Fruit fly (Drosophila melanogaster) whole organism, embryonic: ENCODE results near the gene dj-1beta.

Source experiments
- Antp ChIP-seq: fragments of 200-800 bp; sonication (Bioruptor generic); optimal IDR thresholded peaks from 3 replicates; lab custom pipeline; 2016; ENCODE audit warnings: missing biosample characterization, missing genetic modification characterization
- B-H2 ChIP-seq: fragments of 200-800 bp; sonication (Bioruptor generic); optimal IDR thresholded peaks from 2 replicates; lab custom pipeline; 2018; ENCODE audit warnings: missing biosample characterization, mild to moderate bottlenecking, missing genetic modification characterization
- BEAF-32 ChIP-seq: fragments of 200-800 bp; sonication (Bioruptor generic); optimal IDR thresholded peaks from 3 replicates; lab custom pipeline; 2017; ENCODE audit warnings: missing biosample characterization, missing genetic modification characterization, mild to moderate bottlenecking, moderate library complexity, missing genetic modification reagents
- CG11247 ChIP-seq: fragments of 200-800 bp; sonication (Bioruptor generic); IDR thresholded peaks from 2 replicates; pipeline ENCODE4 v1.3.6; 2022; ENCODE audit warnings: missing biosample characterization, missing genetic modification characterization
- CG12071 ChIP-seq: fragments of 200-800 bp; sonication (Bioruptor generic); optimal IDR thresholded peaks from 3 replicates; lab custom pipeline; 2018; ENCODE audit warnings: missing biosample characterization, mild to moderate bottlenecking, missing genetic modification characterization
- CG13296 ChIP-seq: fragments of 200-800 bp; sonication (Bioruptor generic); optimal IDR thresholded peaks from 3 replicates; lab custom pipeline; 2018; ENCODE audit warnings: missing biosample characterization, mild to moderate bottlenecking, missing genetic modification characterization
- CG13424 ChIP-seq: fragments of 200-800 bp; sonication (Bioruptor generic); optimal IDR thresholded peaks from 2 replicates; lab custom pipeline; 2019; ENCODE audit warnings: missing biosample characterization, mild to moderate bottlenecking, missing genetic modification characterization, moderate library complexity
- CG14667 ChIP-seq: fragments of 200-800 bp; sonication (Bioruptor generic); IDR thresholded peaks from 2 replicates; pipeline ENCODE4 v1.3.6; 2022; ENCODE audit warnings: missing biosample characterization, missing genetic modification characterization
- CG15514 ChIP-seq: fragments of 200-800 bp; sonication (Bioruptor generic); optimal IDR thresholded peaks from 3 replicates; lab custom pipeline; 2017; ENCODE audit warnings: missing biosample characterization, missing genetic modification characterization, mild to moderate bottlenecking, moderate library complexity, missing genetic modification reagents
- CG17385 ChIP-seq: fragments of 200-800 bp; sonication (Bioruptor generic); optimal IDR thresholded peaks from 3 replicates; lab custom pipeline; 2018; ENCODE audit warnings: missing biosample characterization, mild to moderate bottlenecking, missing genetic modification characterization
- CG17802 ChIP-seq: fragments of 200-800 bp; sonication (Bioruptor generic); optimal IDR thresholded peaks from 2 replicates; lab custom pipeline; 2018; ENCODE audit warnings: missing biosample characterization, mild to moderate bottlenecking, missing genetic modification characterization, moderate library complexity
- CG17912 ChIP-seq: fragments of 200-800 bp; sonication (Bioruptor generic); optimal IDR thresholded peaks from 2 replicates; lab custom pipeline; 2018; ENCODE audit warnings: missing biosample characterization, mild to moderate bottlenecking, missing genetic modification characterization
- CG1832 ChIP-seq: fragments of 200-800 bp; sonication (Bioruptor generic); optimal IDR thresholded peaks from 2 replicates; lab custom pipeline; 2017; ENCODE audit warnings: missing biosample characterization, mild to moderate bottlenecking, missing genetic modification characterization, inconsistent platforms
- CG18599 ChIP-seq: fragments of 200-800 bp; sonication (Bioruptor generic); optimal IDR thresholded peaks from 3 replicates; lab custom pipeline; 2017; ENCODE audit warnings: missing biosample characterization, missing genetic modification characterization, mild to moderate bottlenecking, moderate library complexity, missing genetic modification reagents
- CG18619 ChIP-seq: fragments of 200-800 bp; sonication (Bioruptor generic); optimal IDR thresholded peaks from 3 replicates; lab custom pipeline; 2017; ENCODE audit warnings: missing biosample characterization, mild to moderate bottlenecking, missing genetic modification characterization
- CG2120 ChIP-seq: fragments of 200-800 bp; sonication (Bioruptor generic); optimal IDR thresholded peaks from 3 replicates; lab custom pipeline; 2016; ENCODE audit warnings: missing biosample characterization, missing genetic modification characterization
- CG31224 ChIP-seq: fragments of 200-800 bp; sonication (Bioruptor generic); IDR thresholded peaks from 2 replicates; pipeline ENCODE4 v1.3.6; 2022; ENCODE audit warnings: missing biosample characterization, missing genetic modification characterization
- CG3847 ChIP-seq: fragments of 200-800 bp; sonication (Bioruptor generic); IDR thresholded peaks from 2 replicates; pipeline ENCODE4 v1.3.6; 2022; ENCODE audit warnings: missing biosample characterization, missing genetic modification characterization
- CG4730 ChIP-seq: fragments of 200-800 bp; sonication (Bioruptor generic); IDR thresholded peaks from 2 replicates; pipeline ENCODE4 v1.3.6; 2022; ENCODE audit warnings: missing biosample characterization, missing genetic modification characterization
- CG7745 ChIP-seq: fragments of 200-800 bp; sonication (Bioruptor generic); optimal IDR thresholded peaks from 2 replicates; lab custom pipeline; 2018; ENCODE audit warnings: missing biosample characterization, mild to moderate bottlenecking, missing genetic modification characterization, moderate library complexity
- CG7928 ChIP-seq: fragments of 200-800 bp; sonication (Bioruptor generic); optimal IDR thresholded peaks from 2 replicates; lab custom pipeline; 2017; ENCODE audit warnings: missing biosample characterization, mild to moderate bottlenecking, missing genetic modification characterization
- CG7987 ChIP-seq: fragments of 200-800 bp; sonication (Bioruptor generic); optimal IDR thresholded peaks from 2 replicates; lab custom pipeline; 2018; ENCODE audit warnings: missing biosample characterization, mild to moderate bottlenecking, missing genetic modification characterization, moderate library complexity
- CG8388 ChIP-seq: fragments of 200-800 bp; sonication (Bioruptor generic); optimal IDR thresholded peaks from 2 replicates; lab custom pipeline; 2019; ENCODE audit warnings: missing biosample characterization, mild to moderate bottlenecking, missing genetic modification characterization, moderate library complexity
- CG8924 ChIP-seq: fragments of 200-800 bp; optimal IDR thresholded peaks from 3 replicates; lab custom pipeline; 2019; ENCODE audit warnings: missing biosample characterization, mild to moderate bottlenecking, missing genetic modification characterization, moderate library complexity
- Dip3 ChIP-seq: fragments of 200-800 bp; sonication (Bioruptor generic); optimal IDR thresholded peaks from 3 replicates; lab custom pipeline; 2016; ENCODE audit warnings: missing biosample characterization, missing genetic modification characterization
- HLH3B ChIP-seq: fragments of 200-800 bp; sonication (Bioruptor generic); IDR thresholded peaks from 2 replicates; pipeline ENCODE4 v1.3.6; 2022; ENCODE audit warnings: missing biosample characterization, missing genetic modification characterization
- Lhr ChIP-seq: fragments of 200-800 bp; sonication (Bioruptor generic); optimal IDR thresholded peaks from 3 replicates; lab custom pipeline; 2017; ENCODE audit warnings: mild to moderate bottlenecking, missing biosample characterization, missing genetic modification reagents, missing genetic modification characterization
- NC2β ChIP-seq: fragments of 200-800 bp; sonication (Bioruptor generic); optimal IDR thresholded peaks from 2 replicates; lab custom pipeline; 2016; ENCODE audit warnings: missing biosample characterization, missing genetic modification characterization
- Neu2 ChIP-seq: fragments of 200-800 bp; sonication (Bioruptor generic); optimal IDR thresholded peaks from 3 replicates; lab custom pipeline; 2016; ENCODE audit warnings: missing biosample characterization, missing genetic modification characterization, borderline replicate concordance
- PHDP ChIP-seq: fragments of 200-800 bp; sonication (Bioruptor generic); optimal IDR thresholded peaks from 3 replicates; lab custom pipeline; 2018; ENCODE audit warnings: missing biosample characterization, mild to moderate bottlenecking, missing genetic modification characterization, moderate library complexity
- Sox100B ChIP-seq: fragments of 200-800 bp; sonication (Bioruptor generic); optimal IDR thresholded peaks from 3 replicates; lab custom pipeline; 2018; ENCODE audit warnings: missing biosample characterization, mild to moderate bottlenecking, missing genetic modification characterization
- Vsx1 ChIP-seq: fragments of 200-800 bp; sonication (Bioruptor generic); optimal IDR thresholded peaks from 2 replicates; lab custom pipeline; 2017; ENCODE audit warnings: missing biosample characterization, mild to moderate bottlenecking, missing genetic modification characterization, missing genetic modification reagents
- YL-1 ChIP-seq: fragments of 200-800 bp; sonication (Bioruptor generic); optimal IDR thresholded peaks from 3 replicates; lab custom pipeline; 2017; ENCODE audit warnings: missing biosample characterization, mild to moderate bottlenecking, missing genetic modification characterization
- ato ChIP-seq: fragments of 200-800 bp; sonication (Bioruptor generic); IDR thresholded peaks from 2 replicates; pipeline ENCODE4 v1.3.6; 2022; ENCODE audit warnings: missing biosample characterization, missing genetic modification characterization; ENCODE audit not compliant: partially characterized antibody
- cato ChIP-seq: fragments of 200-800 bp; sonication (Bioruptor generic); optimal IDR thresholded peaks from 2 replicates; lab custom pipeline; 2016; ENCODE audit warnings: missing biosample characterization, missing genetic modification characterization, borderline replicate concordance
- crp ChIP-seq, 2 experiments: fragments of 200-800 bp; sonication (Bioruptor generic); optimal IDR thresholded peaks; 2 replicates in 1 of 2; 3 replicates in 1 of 2; lab custom pipeline; 2017; ENCODE audit warnings: missing biosample characterization in 2 of 2, missing genetic modification characterization in 2 of 2, mild to moderate bottlenecking in 1 of 2, moderate library complexity in 1 of 2
- cwo ChIP-seq: fragments of 200-800 bp; sonication (Bioruptor generic); optimal IDR thresholded peaks from 3 replicates; lab custom pipeline; 2017; ENCODE audit warnings: missing biosample characterization, missing genetic modification characterization, mild to moderate bottlenecking, moderate library complexity, missing genetic modification reagents
- ewg ChIP-seq: fragments of 200-800 bp; sonication (Bioruptor generic); optimal IDR thresholded peaks from 3 replicates; lab custom pipeline; 2017; ENCODE audit warnings: mild to moderate bottlenecking, missing biosample characterization, missing genetic modification reagents, missing genetic modification characterization
- ftz-f1 ChIP-seq: fragments of 200-800 bp; sonication (Bioruptor generic); optimal IDR thresholded peaks from 2 replicates; lab custom pipeline; 2016; ENCODE audit warnings: missing biosample characterization, missing genetic modification characterization
- grau ChIP-seq: fragments of 200-800 bp; optimal IDR thresholded peaks from 3 replicates; lab custom pipeline; 2019; ENCODE audit warnings: missing biosample characterization, mild to moderate bottlenecking, missing genetic modification characterization, moderate library complexity
- hb ChIP-seq: fragments of 200-800 bp; sonication (Bioruptor generic); IDR thresholded peaks from 3 replicates; pipeline ENCODE4 v1.3.6; 2022; ENCODE audit warnings: missing biosample characterization, missing genetic modification characterization; ENCODE audit not compliant: partially characterized antibody
- jing ChIP-seq: fragments of 200-800 bp; sonication (Bioruptor generic); optimal IDR thresholded peaks from 2 replicates; lab custom pipeline; 2018; ENCODE audit warnings: missing biosample characterization, mild to moderate bottlenecking, missing genetic modification characterization
- salm ChIP-seq: fragments of 200-800 bp; sonication (Bioruptor generic); optimal IDR thresholded peaks from 2 replicates; lab custom pipeline; 2018; ENCODE audit warnings: missing biosample characterization, mild to moderate bottlenecking, missing genetic modification characterization
- scrt ChIP-seq: fragments of 200-800 bp; sonication (Bioruptor generic); optimal IDR thresholded peaks from 2 replicates; lab custom pipeline; 2018; ENCODE audit warnings: missing biosample characterization, mild to moderate bottlenecking, missing genetic modification characterization, moderate library complexity
- shn ChIP-seq: fragments of 200-800 bp; sonication (Bioruptor generic); optimal IDR thresholded peaks from 3 replicates; lab custom pipeline; 2016; ENCODE audit warnings: missing biosample characterization, missing genetic modification characterization
- sisA ChIP-seq: fragments of 200-800 bp; sonication (Bioruptor generic); IDR thresholded peaks from 2 replicates; pipeline ENCODE4 v1.3.6; 2022; ENCODE audit warnings: missing biosample characterization, missing genetic modification characterization
- wdn ChIP-seq: fragments of 200-800 bp; sonication (Bioruptor generic); IDR thresholded peaks from 2 replicates; pipeline ENCODE4 v1.3.6; 2022; ENCODE audit warnings: missing biosample characterization, missing genetic modification characterization
- zf30C ChIP-seq: fragments of 200-800 bp; sonication (Bioruptor generic); optimal IDR thresholded peaks from 3 replicates; lab custom pipeline; 2018; ENCODE audit warnings: missing biosample characterization, mild to moderate bottlenecking, missing genetic modification characterization

dj-1beta gene

dm6 chr3R:30797323-30797911 lies 9.5 kb upstream of the dj-1beta start (continued):
- TF ChIP-seq CG8924 (tag; lab: Kevin White, UChicago) (peak; percentile 72), CG18599 (GFP tag; lab: Kevin White, UChicago) (peak; percentile 62), wdn (GFP tag; lab: Robert Waterston, UW) (no peak), salm (tag; lab: Kevin White, UChicago) (peak; percentile 17), B-H2 (GFP tag; lab: Kevin White, UChicago) (no peak), Dip3 (GFP tag; lab: Kevin White, UChicago) (peak; percentile 54), scrt (GFP tag; lab: Kevin White, UChicago) (peak; percentile 55), ewg (GFP tag; lab: Kevin White, UChicago) (peak; percentile 34), CG11247 (GFP tag; lab: Robert Waterston, UW) (peak; percentile 65), grau (tag; lab: Kevin White, UChicago) (peak; percentile 78), CG7928 (GFP tag; lab: Kevin White, UChicago) (peak; percentile 34), CG31224 (GFP tag; lab: Robert Waterston, UW) (peak; percentile 61; the same call in 1 of the 2 replicates), CG17802 (tag; lab: Kevin White, UChicago) (no peak), Antp (GFP tag; lab: Kevin White, UChicago) (peak; percentile 30), HLH3B (peak; percentile 72), CG13424 (tag; lab: Kevin White, UChicago) (peak; percentile 75), Vsx1 (peak; percentile 53), Lhr (GFP tag; lab: Kevin White, UChicago) (no peak), CG18619 (GFP tag; lab: Kevin White, UChicago) (peak; percentile 55), CG1832 (GFP tag; lab: Kevin White, UChicago) (no peak), sisA (GFP tag; lab: Robert Waterston, UW) (peak; percentile 70), NC2β (GFP tag; lab: Kevin White, UChicago) (no peak), crp (GFP tag; optimal IDR thresholded peaks at IDR 0.05; lab: Kevin White, UChicago) (no peak), CG17912 (no peak), CG13296 (peak; percentile 66), CG4730 (GFP tag; lab: Robert Waterston, UW) (peak; percentile 64), CG3847 (GFP tag; lab: Robert Waterston, UW) (peak; percentile 64), Sox100B (GFP tag; lab: Kevin White, UChicago) (peak; percentile 60), Neu2 (GFP tag; lab: Kevin White, UChicago) (no peak), CG7745 (no peak), jing (GFP tag; lab: Kevin White, UChicago) (peak; percentile 41)

DNA sequence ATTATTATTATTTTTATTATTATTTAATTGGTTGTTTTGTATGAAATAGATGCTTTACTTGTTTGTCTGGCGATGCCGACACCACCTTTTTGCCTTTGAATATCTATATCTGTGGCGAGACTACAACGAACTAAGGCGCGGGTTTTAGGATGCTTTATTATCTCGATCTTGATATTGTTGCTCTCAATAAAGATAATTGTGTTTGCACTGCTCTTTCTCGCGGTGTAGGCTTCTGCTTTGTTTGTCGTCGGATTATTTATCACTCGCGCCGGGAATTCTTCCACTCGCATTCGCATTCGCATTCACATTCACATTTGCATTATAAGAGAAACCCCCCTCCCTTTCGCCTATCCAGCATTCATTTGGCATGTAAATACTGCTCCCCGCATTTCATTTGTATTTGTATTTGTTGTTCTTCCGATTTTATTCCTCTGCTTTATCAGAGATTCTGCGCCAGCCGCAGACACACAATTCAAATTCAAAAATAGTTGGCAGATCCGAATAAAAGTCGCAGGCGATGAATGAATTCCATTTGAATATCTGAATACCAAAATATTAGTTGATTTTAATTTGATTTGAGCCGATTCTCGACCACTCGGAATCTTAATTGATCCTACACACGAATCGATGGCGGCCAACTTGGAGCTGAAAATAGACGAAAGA lies 6.5 kb upstream of the dj-1beta start:
- TF ChIP-seq ftz-f1 (GFP tag; lab: Kevin White, UChicago), result no peak
- no peak for TF ChIP-seq BEAF-32 (GFP tag; lab: Kevin White, UChicago)
- peak; percentile 40 for TF ChIP-seq CG2120 (GFP tag; lab: Kevin White, UChicago)
- TF ChIP-seq CG15514 (GFP tag; lab: Kevin White, UChicago), result peak; percentile 29
- TF ChIP-seq zf30C (GFP tag; lab: Kevin White, UChicago), result no peak
- TF ChIP-seq ato (GFP tag; lab: Robert Waterston, UW), result no peak
- no peak for TF ChIP-seq CG8388 (GFP tag; lab: Kevin White, UChicago)
- TF ChIP-seq CG12071 (GFP tag; lab: Kevin White, UChicago), result no peak
- TF ChIP-seq cwo, result peak; percentile 2
- no peak for TF ChIP-seq sisA (GFP tag; lab: Robert Waterston, UW)
- no peak for TF ChIP-seq shn (GFP tag; lab: Kevin White, UChicago)
- TF ChIP-seq CG17385 (GFP tag; lab: Kevin White, UChicago), result peak; percentile 16
- TF ChIP-seq CG14667 (GFP tag; lab: Robert Waterston, UW), result no peak
- TF ChIP-seq cato (GFP tag; lab: Kevin White, UChicago), result no peak
- TF ChIP-seq CG7987 (GFP tag; lab: Kevin White, UChicago), result no peak
- TF ChIP-seq hb (GFP tag; lab: Robert Waterston, UW), result no peak
- TF ChIP-seq PHDP, result peak; percentile 13
- no peak for TF ChIP-seq YL-1 (GFP tag; lab: Kevin White, UChicago)
